Worm (Caenorhabditis elegans) whole organism, L4 larva: ENCODE measurements around the gene efk-1.

Experiments
- ZK546.5 ChIP-seq, 2 experiments: sonication (generic microtip); optimal IDR thresholded peaks; 2 replicates each; lab custom pipeline; 2017; ENCODE audit warnings: missing biosample characterization in 2 of 2, missing genetic modification characterization in 2 of 2
- aha-1 ChIP-seq: fragments of 150-350 bp; peaks from one replicate; lab custom pipeline; 2014; ENCODE audit warnings: missing biosample characterization, missing genetic modification characterization
- ama-1 ChIP-seq: fragments of 150-350 bp; optimal IDR thresholded peaks from 2 replicates; lab custom pipeline; 2014; ENCODE audit warnings: inconsistent platforms, mixed read lengths
- ceh-62 ChIP-seq: sonication (generic microtip); optimal IDR thresholded peaks from 2 replicates; lab custom pipeline; 2017; ENCODE audit warnings: missing biosample characterization, missing genetic modification characterization
- daf-12 ChIP-seq: fragments of 150-350 bp; optimal IDR thresholded peaks from 2 replicates; lab custom pipeline; 2014; ENCODE audit warnings: missing biosample characterization, missing genetic modification reagents, missing genetic modification characterization
- daf-16 ChIP-seq, 3 experiments: sonication (generic microtip); optimal IDR thresholded peaks; 2 replicates each; lab custom pipeline; 2016 to 2017; ENCODE audit warnings: missing genetic modification characterization in 3 of 3, missing genetic modification reagents in 3 of 3, mild to moderate bottlenecking in 2 of 3, missing compliant biosample characterization in 2 of 3, missing biosample characterization in 1 of 3, moderate library complexity in 1 of 3
- dmd-6 ChIP-seq: fragments of 200-800 bp; sonication (Bioruptor generic); IDR thresholded peaks from 2 replicates; pipeline ENCODE4 v1.3.6; 2022; ENCODE audit warnings: missing genetic modification reagents, missing genetic modification characterization, missing compliant biosample characterization
- dmd-8 ChIP-seq: fragments of 200-800 bp; sonication (Bioruptor generic); IDR thresholded peaks from 2 replicates; pipeline ENCODE4 v1.3.6; 2022; ENCODE audit warnings: missing genetic modification characterization, missing compliant biosample characterization
- dve-1 ChIP-seq: sonication (generic microtip); optimal IDR thresholded peaks from 2 replicates; lab custom pipeline; 2017; ENCODE audit warnings: antibody characterized with exemption, mild to moderate bottlenecking, missing genetic modification characterization, missing compliant biosample characterization; ENCODE audit not compliant: insufficient read depth
- fkh-10 ChIP-seq: fragments of 150-350 bp; optimal IDR thresholded peaks from 2 replicates; lab custom pipeline; 2014; ENCODE audit warnings: missing biosample characterization, missing genetic modification reagents, missing genetic modification characterization
- fos-1 ChIP-seq: fragments of 150-350 bp; optimal IDR thresholded peaks from 2 replicates; lab custom pipeline; 2014; ENCODE audit warnings: missing biosample characterization, missing genetic modification characterization
- hlh-11 ChIP-seq: fragments of 200-800 bp; sonication (Bioruptor generic); optimal IDR thresholded peaks from 2 replicates; lab custom pipeline; 2018; ENCODE audit warnings: mild to moderate bottlenecking, missing genetic modification characterization, missing compliant biosample characterization
- hlh-30 ChIP-seq: sonication (generic microtip); optimal IDR thresholded peaks from 2 replicates; lab custom pipeline; 2017; ENCODE audit warnings: antibody characterized with exemption, mild to moderate bottlenecking, missing genetic modification characterization, missing compliant biosample characterization; ENCODE audit not compliant: insufficient read depth
- lin-1 ChIP-seq: fragments of 200-800 bp; sonication (Bioruptor generic); IDR thresholded peaks from 2 replicates; pipeline ENCODE4 v1.3.6; 2022; ENCODE audit warnings: missing genetic modification reagents, missing genetic modification characterization, missing compliant biosample characterization
- lin-38 ChIP-seq: fragments of 200-800 bp; sonication (Bioruptor generic); IDR thresholded peaks from 2 replicates; pipeline ENCODE4 v1.3.6; 2022; ENCODE audit warnings: missing genetic modification reagents, missing genetic modification characterization, missing compliant biosample characterization
- lin-39 ChIP-seq: fragments of 150-350 bp; optimal IDR thresholded peaks from 2 replicates; lab custom pipeline; 2014; ENCODE audit warnings: missing biosample characterization, missing genetic modification reagents, missing genetic modification characterization
- lsy-2 ChIP-seq, 2 experiments: fragments of 150-350 bp in 1 of 2; sonication (generic microtip) in 1 of 2; optimal IDR thresholded peaks; 2 replicates each; lab custom pipeline; 2014 to 2017; ENCODE audit warnings: missing biosample characterization in 2 of 2, missing genetic modification characterization in 2 of 2
- mdl-1 ChIP-seq, 2 experiments: fragments of 150-350 bp in 1 of 2; sonication (generic microtip) in 1 of 2; optimal IDR thresholded peaks; 2 replicates each; lab custom pipeline; 2014 to 2017; ENCODE audit warnings: missing biosample characterization in 2 of 2, missing genetic modification characterization in 2 of 2
- mxl-3 ChIP-seq: fragments of 200-800 bp; sonication (Bioruptor generic); optimal IDR thresholded peaks from 2 replicates; lab custom pipeline; 2018; ENCODE audit warnings: mild to moderate bottlenecking, missing genetic modification characterization, missing compliant biosample characterization
- nhr-10 ChIP-seq: fragments of 150-350 bp; optimal IDR thresholded peaks from 2 replicates; lab custom pipeline; 2014; ENCODE audit warnings: missing biosample characterization, missing genetic modification characterization
- nhr-102 ChIP-seq: sonication (generic microtip); optimal IDR thresholded peaks from 2 replicates; lab custom pipeline; 2016; ENCODE audit warnings: mild to moderate bottlenecking, missing genetic modification characterization, moderate library complexity, missing compliant biosample characterization
- nhr-237 ChIP-seq: sonication (generic microtip); optimal IDR thresholded peaks from 2 replicates; lab custom pipeline; 2017; ENCODE audit warnings: missing biosample characterization, missing genetic modification characterization
- nhr-28 ChIP-seq: fragments of 150-350 bp; optimal IDR thresholded peaks from 2 replicates; lab custom pipeline; 2014; ENCODE audit warnings: missing biosample characterization, missing genetic modification characterization
- nhr-41 ChIP-seq: fragments of 200-800 bp; sonication (Bioruptor generic); IDR thresholded peaks from 2 replicates; pipeline ENCODE4 v1.3.6; 2022; ENCODE audit warnings: missing genetic modification reagents, missing genetic modification characterization, missing compliant biosample characterization
- nhr-42 ChIP-seq: fragments of 200-800 bp; sonication (Bioruptor generic); IDR thresholded peaks from 2 replicates; pipeline ENCODE4 v1.3.6; 2022; ENCODE audit warnings: missing genetic modification characterization, missing compliant biosample characterization
- nhr-48 ChIP-seq: sonication (generic microtip); optimal IDR thresholded peaks from 2 replicates; lab custom pipeline; 2016; ENCODE audit warnings: mild to moderate bottlenecking, missing genetic modification characterization, missing compliant biosample characterization
- nhr-77 ChIP-seq: fragments of 150-350 bp; optimal IDR thresholded peaks from 2 replicates; lab custom pipeline; 2014; ENCODE audit warnings: missing biosample characterization, missing genetic modification characterization
- php-3 ChIP-seq: fragments of 200-800 bp; sonication (Bioruptor generic); IDR thresholded peaks from 2 replicates; pipeline ENCODE4 v1.3.6; 2022; ENCODE audit warnings: missing genetic modification reagents, missing genetic modification characterization, missing compliant biosample characterization
- pqm-1 ChIP-seq: sonication (generic microtip); optimal IDR thresholded peaks from 2 replicates; lab custom pipeline; 2017; ENCODE audit warnings: missing biosample characterization, missing genetic modification characterization
- set-16 ChIP-seq: fragments of 200-800 bp; sonication (Bioruptor generic); IDR thresholded peaks from 2 replicates; pipeline ENCODE4 v1.3.6; 2022; ENCODE audit warnings: missing genetic modification reagents, missing genetic modification characterization, missing compliant biosample characterization
- snpc-1.2 ChIP-seq: fragments of 200-800 bp; sonication (Bioruptor generic); IDR thresholded peaks from 2 replicates; pipeline ENCODE4 v1.3.6; 2022; ENCODE audit warnings: missing genetic modification reagents, missing genetic modification characterization, missing compliant biosample characterization
- spr-3 ChIP-seq: fragments of 200-800 bp; sonication (Bioruptor generic); optimal IDR thresholded peaks from 2 replicates; lab custom pipeline; 2018; ENCODE audit warnings: mild to moderate bottlenecking, missing genetic modification characterization, missing compliant biosample characterization
- tag-97 ChIP-seq: fragments of 200-800 bp; sonication (Bioruptor generic); IDR thresholded peaks from 2 replicates; pipeline ENCODE4 v1.3.6; 2022; ENCODE audit warnings: missing genetic modification characterization, missing compliant biosample characterization
- tra-1 ChIP-seq: fragments of 200-800 bp; sonication (Bioruptor generic); IDR thresholded peaks from 2 replicates; pipeline ENCODE4 v1.3.6; 2022; ENCODE audit warnings: missing genetic modification reagents, missing genetic modification characterization, missing compliant biosample characterization
- unc-39 ChIP-seq: sonication (generic microtip); optimal IDR thresholded peaks from 2 replicates; lab custom pipeline; 2017; ENCODE audit warnings: missing biosample characterization, missing genetic modification characterization
- unc-62 ChIP-seq, 3 experiments: fragments of 150-350 bp in 1 of 3; sonication (generic microtip); optimal IDR thresholded peaks in 2 of 3; peaks in 1 of 3; 1 replicate in 1 of 3; 2 replicates in 2 of 3; lab custom pipeline; 2014 to 2017; ENCODE audit warnings: missing biosample characterization in 3 of 3, missing genetic modification characterization in 3 of 3, missing genetic modification reagents in 3 of 3, missing genotype in 1 of 3

efk-1 gene

ce11 chrIII:6180294-6180693, 11.9 kb upstream of the efk-1 start (continued):
- TF ChIP-seq daf-12 (tag; lab: Kevin White, UChicago) (no peak), dve-1 (peak; percentile 89), dmd-8 (no peak), pqm-1 (peak; percentile 67), nhr-42 (GFP tag; lab: Robert Waterston, UW) (no peak), dmd-6 (peak; percentile 78), hlh-30 (tag; lab: Kevin White, UChicago) (peak; percentile 5), nhr-28 (tag; lab: Kevin White, UChicago) (peak; percentile 56), daf-16 (GFP tag; optimal IDR thresholded peaks at IDR 0.05; lab: Kevin White, UChicago) (no peak), daf-16 (tag; optimal IDR thresholded peaks at IDR 0.05; lab: Kevin White, UChicago) (peak; percentile 72)

DNA sequence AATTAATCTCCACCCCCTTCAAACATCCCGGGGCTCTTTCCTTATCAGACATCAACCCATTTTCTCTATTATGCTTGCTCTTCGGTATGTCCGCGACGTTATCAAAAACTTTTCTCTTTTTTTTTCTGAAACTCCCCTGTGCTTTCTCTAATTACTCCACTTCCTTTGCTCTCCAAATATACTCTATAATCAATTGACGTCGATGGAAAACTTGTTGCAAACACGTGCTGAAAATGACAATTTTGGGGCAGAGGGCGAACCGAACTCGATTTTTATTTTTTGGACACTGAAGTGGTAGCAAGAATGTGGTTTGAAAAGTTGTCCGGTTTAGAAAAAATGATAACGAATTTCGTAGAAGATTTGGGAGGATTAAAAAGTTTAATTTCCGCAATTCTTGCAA, 10.7 kb upstream of the efk-1 start:
- no peak for TF ChIP-seq ZK546.5 (tag; optimal IDR thresholded peaks at IDR 0.05; lab: Kevin White, UChicago)
- TF ChIP-seq nhr-48 (tag; lab: Kevin White, UChicago), result peak; percentile 82
- peak; percentile 50 for TF ChIP-seq fos-1
- peak; percentile 77 for TF ChIP-seq mxl-3 (GFP tag; lab: Kevin White, UChicago)
- TF ChIP-seq ceh-62 (tag; lab: Kevin White, UChicago), result no peak
- TF ChIP-seq ama-1, result no peak
- peak; percentile 84 for TF ChIP-seq hlh-11 (tag; lab: Kevin White, UChicago)
- no peak for TF ChIP-seq set-16
- TF ChIP-seq lsy-2 (tag; optimal IDR thresholded peaks at IDR 0.05; lab: Kevin White, UChicago), result no peak
- no peak for TF ChIP-seq tag-97 (GFP tag; lab: Robert Waterston, UW)
- TF ChIP-seq php-3, result 0 out of 2 replicates have a peak, but pooled peaks have one; percentile 13
- TF ChIP-seq pqm-1, result peak; percentile 92
- TF ChIP-seq unc-39 (tag; lab: Kevin White, UChicago), result no peak
- TF ChIP-seq mdl-1 (tag; optimal IDR thresholded peaks at IDR 0.05; lab: Kevin White, UChicago), result peak in 1 of 2 experiments; percentile 78
- peak in 1 of 2 experiments; percentile 37 for TF ChIP-seq unc-62 (GFP tag; optimal IDR thresholded peaks at IDR 0.05 in 1 of 2; lab: Kevin White, UChicago)
- TF ChIP-seq unc-62 (tag; optimal IDR thresholded peaks at IDR 0.05; lab: Kevin White, UChicago), result no peak
- no peak for TF ChIP-seq snpc-1.2
- TF ChIP-seq hlh-30 (tag; lab: Kevin White, UChicago), result peak; percentile 18
- no peak for TF ChIP-seq fkh-10
- TF ChIP-seq nhr-77 (tag; lab: Kevin White, UChicago), result peak; percentile 82
- no peak for TF ChIP-seq daf-12 (tag; lab: Kevin White, UChicago)
- TF ChIP-seq dmd-8, result no peak
- TF ChIP-seq dmd-6, result peak; percentile 94
- peak; percentile 73; the same call in 1 of the 2 replicates for TF ChIP-seq tra-1 (GFP tag; lab: Robert Waterston, UW)
- TF ChIP-seq nhr-28 (tag; lab: Kevin White, UChicago), result peak; percentile 76
- TF ChIP-seq spr-3 (GFP tag; lab: Kevin White, UChicago), result no peak
- peak; percentile 79; the same call in 1 of the 2 replicates for TF ChIP-seq lin-1
- peak in 1 of 2 experiments; percentile 29 for TF ChIP-seq daf-16 (GFP tag; optimal IDR thresholded peaks at IDR 0.05; lab: Kevin White, UChicago)
- TF ChIP-seq daf-16 (tag; optimal IDR thresholded peaks at IDR 0.05; lab: Kevin White, UChicago), result peak; percentile 56
- no peak for TF ChIP-seq nhr-10 (tag; lab: Kevin White, UChicago)
- TF ChIP-seq nhr-102 (tag; lab: Kevin White, UChicago), result peak; percentile 4
- peak; percentile 70 for TF ChIP-seq dve-1
- no peak for TF ChIP-seq nhr-237 (tag; lab: Kevin White, UChicago)

DNA sequence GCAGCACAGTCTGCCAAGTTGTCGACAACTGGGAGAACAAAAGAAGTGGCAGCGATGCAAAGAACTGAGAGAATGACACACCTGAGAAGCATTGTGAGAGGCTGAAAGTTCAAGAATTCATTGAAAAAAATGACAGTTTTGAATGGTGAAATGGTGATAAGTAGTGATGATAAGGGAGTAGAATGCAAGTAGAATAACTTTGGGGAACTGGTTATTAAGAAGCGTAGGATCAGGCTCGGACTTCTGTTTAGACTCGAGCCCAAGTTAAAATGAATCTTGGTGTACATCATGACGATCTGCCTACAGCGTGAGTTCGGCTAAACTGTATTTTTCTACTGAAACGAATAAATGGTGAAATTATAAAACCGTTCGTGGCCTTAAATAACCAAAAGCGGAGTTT, 10.2 kb upstream of the efk-1 start, which contains the start of gene F42A10.7:
Gene F42A10.7, minus strand, starts transcription at position 101 of the 400 bp plus-strand sequence.
- TF ChIP-seq lin-38 (GFP tag; lab: Robert Waterston, UW) (no peak), aha-1 (tag; lab: Kevin White, UChicago) (peak; percentile 81)

ce11 chrIII:6177631-6178030, 9.3 kb upstream of the efk-1 start:
- TF ChIP-seq pqm-1, result peak; percentile 3
- no peak for TF ChIP-seq lin-39 (tag; lab: Kevin White, UChicago)
- no peak for TF ChIP-seq daf-16 (GFP tag; optimal IDR thresholded peaks at IDR 0.05; lab: Kevin White, UChicago)
- TF ChIP-seq daf-16 (tag; optimal IDR thresholded peaks at IDR 0.05; lab: Kevin White, UChicago), result peak; percentile 10
- TF ChIP-seq nhr-41, result no peak
